Fruit fly (Drosophila melanogaster) whole organism, adult: ENCODE data around the gene CG42538.

ENCODE experiments used
- Hr96 ChIP-seq: fragments of 200-800 bp; sonication (Bioruptor generic); optimal IDR thresholded peaks from 2 replicates; lab custom pipeline; 2016; ENCODE audit warnings: missing biosample characterization, missing genetic modification characterization
- tj ChIP-seq: fragments of 200-800 bp; sonication (Bioruptor generic); optimal IDR thresholded peaks from 3 replicates; lab custom pipeline; 2017; ENCODE audit warnings: missing biosample characterization, mild to moderate bottlenecking, missing genetic modification characterization, moderate library complexity

- TF ChIP-seq Hr96 = no peak
- TF ChIP-seq tj (GFP tag; lab: Kevin White, UChicago) = no peak
Measured at dm6 chr3L:16023020-16023648, 11.2 kb upstream of the CG42538 start, which contains the start of gene Notum.
